Worm (Caenorhabditis elegans) whole organism, L4 larva: ENCODE results near the gene spp-22.

Experiments
- T26A8.4 ChIP-seq: fragments of 200-800 bp; sonication (Bioruptor generic); IDR thresholded peaks from 2 replicates; pipeline ENCODE4 v1.3.6; 2022; ENCODE audit warnings: missing genetic modification characterization, missing compliant biosample characterization
- Y105C5A.15 ChIP-seq: fragments of 200-800 bp; sonication (Bioruptor generic); IDR thresholded peaks from 2 replicates; pipeline ENCODE4 v1.3.6; 2022; ENCODE audit warnings: missing genetic modification characterization, missing compliant biosample characterization
- Y48G9A.11 ChIP-seq: fragments of 200-800 bp; sonication (Bioruptor generic); IDR thresholded peaks from 2 replicates; pipeline ENCODE4 v1.3.6; 2022; ENCODE audit warnings: missing genetic modification reagents, missing genetic modification characterization, missing compliant biosample characterization
- Y5F2A.4 ChIP-seq: fragments of 200-800 bp; sonication (Bioruptor generic); optimal IDR thresholded peaks from 2 replicates; lab custom pipeline; 2018; ENCODE audit warnings: mild to moderate bottlenecking, missing genetic modification characterization, missing compliant biosample characterization
- Y75B8A.6 ChIP-seq: fragments of 200-800 bp; sonication (Bioruptor generic); IDR thresholded peaks from 2 replicates; pipeline ENCODE4 v1.3.6; 2022; ENCODE audit warnings: missing genetic modification reagents, missing genetic modification characterization, missing compliant biosample characterization
- ZK546.5 ChIP-seq, 2 experiments: sonication (generic microtip); optimal IDR thresholded peaks; 2 replicates each; lab custom pipeline; 2017; ENCODE audit warnings: missing biosample characterization in 2 of 2, missing genetic modification characterization in 2 of 2
- attf-4 ChIP-seq: sonication (generic microtip); optimal IDR thresholded peaks from 3 replicates; lab custom pipeline; 2017; ENCODE audit warnings: missing biosample characterization, missing genetic modification characterization
- ceh-82 ChIP-seq: sonication (generic microtip); optimal IDR thresholded peaks from 2 replicates; lab custom pipeline; 2017; ENCODE audit warnings: missing biosample characterization, missing genetic modification characterization
- cey-2 ChIP-seq: sonication (generic microtip); optimal IDR thresholded peaks from 3 replicates; lab custom pipeline; 2017; ENCODE audit warnings: missing genetic modification characterization, mild to moderate bottlenecking, missing compliant biosample characterization, antibody characterized with exemption, borderline replicate concordance; ENCODE audit not compliant: insufficient read depth
- daf-12 ChIP-seq: fragments of 150-350 bp; optimal IDR thresholded peaks from 2 replicates; lab custom pipeline; 2014; ENCODE audit warnings: missing biosample characterization, missing genetic modification reagents, missing genetic modification characterization
- daf-8 ChIP-seq: fragments of 200-800 bp; sonication (Bioruptor generic); IDR thresholded peaks from 2 replicates; pipeline ENCODE4 v1.3.6; 2022; ENCODE audit warnings: missing genetic modification characterization, missing compliant biosample characterization
- dmd-6 ChIP-seq: fragments of 200-800 bp; sonication (Bioruptor generic); IDR thresholded peaks from 2 replicates; pipeline ENCODE4 v1.3.6; 2022; ENCODE audit warnings: missing genetic modification reagents, missing genetic modification characterization, missing compliant biosample characterization
- dmd-8 ChIP-seq: fragments of 200-800 bp; sonication (Bioruptor generic); IDR thresholded peaks from 2 replicates; pipeline ENCODE4 v1.3.6; 2022; ENCODE audit warnings: missing genetic modification characterization, missing compliant biosample characterization
- dmd-9 ChIP-seq: fragments of 200-800 bp; sonication (Bioruptor generic); IDR thresholded peaks from 2 replicates; pipeline ENCODE4 v1.3.6; 2022; ENCODE audit warnings: missing genetic modification reagents, missing genetic modification characterization, missing compliant biosample characterization
- dpl-1 ChIP-seq: fragments of 150-350 bp; optimal IDR thresholded peaks from 2 replicates; lab custom pipeline; 2014; ENCODE audit warnings: missing biosample characterization, missing genetic modification reagents, missing genetic modification characterization
- duxl-1 ChIP-seq: sonication (generic microtip); optimal IDR thresholded peaks from 2 replicates; lab custom pipeline; 2016; ENCODE audit warnings: mild to moderate bottlenecking, missing genetic modification characterization, moderate library complexity, missing compliant biosample characterization; ENCODE audit not compliant: poor library complexity
- dve-1 ChIP-seq: sonication (generic microtip); optimal IDR thresholded peaks from 2 replicates; lab custom pipeline; 2017; ENCODE audit warnings: antibody characterized with exemption, mild to moderate bottlenecking, missing genetic modification characterization, missing compliant biosample characterization; ENCODE audit not compliant: insufficient read depth
- egl-27 ChIP-seq: sonication (generic microtip); optimal IDR thresholded peaks from 3 replicates; lab custom pipeline; 2017; ENCODE audit warnings: missing biosample characterization, missing genetic modification reagents, missing genetic modification characterization
- egl-43 ChIP-seq: fragments of 200-800 bp; sonication (Bioruptor generic); IDR thresholded peaks from 2 replicates; pipeline ENCODE4 v1.3.6; 2022; ENCODE audit warnings: missing genetic modification reagents, missing genetic modification characterization, missing compliant biosample characterization
- gei-8 ChIP-seq: fragments of 200-800 bp; sonication (Bioruptor generic); optimal IDR thresholded peaks from 2 replicates; lab custom pipeline; 2018; ENCODE audit warnings: mild to moderate bottlenecking, missing genetic modification characterization, missing compliant biosample characterization
- hif-1 ChIP-seq, 2 experiments: sonication (generic microtip); optimal IDR thresholded peaks; 2 replicates each; lab custom pipeline; 2016 to 2017; ENCODE audit warnings: missing compliant biosample characterization in 2 of 2, missing genetic modification characterization in 2 of 2, missing genetic modification reagents in 2 of 2, missing genotype in 2 of 2, mild to moderate bottlenecking in 1 of 2
- hlh-11 ChIP-seq: fragments of 200-800 bp; sonication (Bioruptor generic); optimal IDR thresholded peaks from 2 replicates; lab custom pipeline; 2018; ENCODE audit warnings: mild to moderate bottlenecking, missing genetic modification characterization, missing compliant biosample characterization
- hlh-30 ChIP-seq: sonication (generic microtip); optimal IDR thresholded peaks from 2 replicates; lab custom pipeline; 2017; ENCODE audit warnings: antibody characterized with exemption, mild to moderate bottlenecking, missing genetic modification characterization, missing compliant biosample characterization; ENCODE audit not compliant: insufficient read depth
- hmg-1.1 ChIP-seq: fragments of 200-800 bp; sonication (Bioruptor generic); IDR thresholded peaks from 2 replicates; pipeline ENCODE4 v1.3.6; 2022; ENCODE audit warnings: missing genetic modification reagents, missing genetic modification characterization, missing compliant biosample characterization
- jun-1 ChIP-seq: fragments of 150-350 bp; optimal IDR thresholded peaks from 2 replicates; lab custom pipeline; 2014; ENCODE audit warnings: missing biosample characterization, missing genetic modification reagents, missing genetic modification characterization
- lin-13 ChIP-seq: fragments of 150-350 bp; optimal IDR thresholded peaks from 2 replicates; lab custom pipeline; 2014; ENCODE audit warnings: missing biosample characterization, missing genetic modification reagents, missing genetic modification characterization
- lin-15B ChIP-seq: fragments of 150-350 bp; sonication (generic microtip); optimal IDR thresholded peaks from 3 replicates; lab custom pipeline; 2014; ENCODE audit warnings: missing biosample characterization, missing genetic modification characterization
- lin-29 ChIP-seq: fragments of 200-800 bp; sonication (Bioruptor generic); IDR thresholded peaks from 2 replicates; pipeline ENCODE4 v1.3.6; 2022; ENCODE audit warnings: missing genetic modification reagents, missing genetic modification characterization, missing compliant biosample characterization
- lin-38 ChIP-seq: fragments of 200-800 bp; sonication (Bioruptor generic); IDR thresholded peaks from 2 replicates; pipeline ENCODE4 v1.3.6; 2022; ENCODE audit warnings: missing genetic modification reagents, missing genetic modification characterization, missing compliant biosample characterization
- lin-39 ChIP-seq: fragments of 150-350 bp; optimal IDR thresholded peaks from 2 replicates; lab custom pipeline; 2014; ENCODE audit warnings: missing biosample characterization, missing genetic modification reagents, missing genetic modification characterization
- madf-9 ChIP-seq: fragments of 200-800 bp; sonication (Bioruptor generic); conservative IDR thresholded peaks from 2 replicates; pipeline ENCODE4 v1.3.6; 2022; ENCODE audit warnings: missing genetic modification reagents, missing genetic modification characterization, missing compliant biosample characterization
- mdt-29 ChIP-seq: fragments of 200-800 bp; sonication (Bioruptor generic); IDR thresholded peaks from 2 replicates; pipeline ENCODE4 v1.3.6; 2022; ENCODE audit warnings: missing genetic modification reagents, missing genetic modification characterization, missing compliant biosample characterization
- mep-1 ChIP-seq: fragments of 150-350 bp; sonication (generic microtip); optimal IDR thresholded peaks from 3 replicates; lab custom pipeline; 2014; ENCODE audit warnings: missing biosample characterization, missing genetic modification characterization
- mxl-2 ChIP-seq: fragments of 200-800 bp; sonication (Bioruptor generic); conservative IDR thresholded peaks from 2 replicates; pipeline ENCODE4 v1.3.6; 2022; ENCODE audit warnings: missing genetic modification reagents, missing genetic modification characterization, missing compliant biosample characterization
- mxl-3 ChIP-seq: fragments of 200-800 bp; sonication (Bioruptor generic); optimal IDR thresholded peaks from 2 replicates; lab custom pipeline; 2018; ENCODE audit warnings: mild to moderate bottlenecking, missing genetic modification characterization, missing compliant biosample characterization
- nhr-10 ChIP-seq: fragments of 150-350 bp; optimal IDR thresholded peaks from 2 replicates; lab custom pipeline; 2014; ENCODE audit warnings: missing biosample characterization, missing genetic modification characterization
- nhr-237 ChIP-seq: sonication (generic microtip); optimal IDR thresholded peaks from 2 replicates; lab custom pipeline; 2017; ENCODE audit warnings: missing biosample characterization, missing genetic modification characterization
- nhr-28 ChIP-seq: fragments of 150-350 bp; optimal IDR thresholded peaks from 2 replicates; lab custom pipeline; 2014; ENCODE audit warnings: missing biosample characterization, missing genetic modification characterization
- nhr-6 ChIP-seq: fragments of 150-350 bp; optimal IDR thresholded peaks from 2 replicates; lab custom pipeline; 2014; ENCODE audit warnings: missing biosample characterization, missing genetic modification characterization
- nhr-76 ChIP-seq: fragments of 150-350 bp; optimal IDR thresholded peaks from 2 replicates; lab custom pipeline; 2014; ENCODE audit warnings: missing biosample characterization, missing genetic modification characterization
- nhr-77 ChIP-seq: fragments of 150-350 bp; optimal IDR thresholded peaks from 2 replicates; lab custom pipeline; 2014; ENCODE audit warnings: missing biosample characterization, missing genetic modification characterization
- php-3 ChIP-seq: fragments of 200-800 bp; sonication (Bioruptor generic); IDR thresholded peaks from 2 replicates; pipeline ENCODE4 v1.3.6; 2022; ENCODE audit warnings: missing genetic modification reagents, missing genetic modification characterization, missing compliant biosample characterization
- saeg-2 ChIP-seq: fragments of 200-800 bp; sonication (Bioruptor generic); IDR thresholded peaks from 2 replicates; pipeline ENCODE4 v1.3.6; 2022; ENCODE audit warnings: missing genetic modification reagents, missing genetic modification characterization, missing compliant biosample characterization
- sdz-12 ChIP-seq: fragments of 200-800 bp; sonication (Bioruptor generic); optimal IDR thresholded peaks from 2 replicates; lab custom pipeline; 2018; ENCODE audit warnings: mild to moderate bottlenecking, missing genetic modification characterization, missing compliant biosample characterization
- spr-1 ChIP-seq: sonication (generic microtip); optimal IDR thresholded peaks from 2 replicates; lab custom pipeline; 2016; ENCODE audit warnings: mild to moderate bottlenecking, missing genetic modification characterization, missing compliant biosample characterization
- tag-97 ChIP-seq: fragments of 200-800 bp; sonication (Bioruptor generic); IDR thresholded peaks from 2 replicates; pipeline ENCODE4 v1.3.6; 2022; ENCODE audit warnings: missing genetic modification characterization, missing compliant biosample characterization
- unc-130 ChIP-seq: sonication (generic microtip); optimal IDR thresholded peaks from 2 replicates; lab custom pipeline; 2016; ENCODE audit warnings: missing genetic modification reagents, missing genetic modification characterization, missing compliant biosample characterization
- vab-7 ChIP-seq: fragments of 200-800 bp; sonication (Bioruptor generic); IDR thresholded peaks from 2 replicates; pipeline ENCODE4 v1.3.6; 2022; ENCODE audit warnings: missing genetic modification reagents, missing genetic modification characterization, missing compliant biosample characterization
- zip-11 ChIP-seq: fragments of 200-800 bp; sonication (Bioruptor generic); IDR thresholded peaks from 2 replicates; pipeline ENCODE4 v1.3.6; 2022; ENCODE audit warnings: missing genetic modification characterization, missing compliant biosample characterization

The spp-22 gene

DNA sequence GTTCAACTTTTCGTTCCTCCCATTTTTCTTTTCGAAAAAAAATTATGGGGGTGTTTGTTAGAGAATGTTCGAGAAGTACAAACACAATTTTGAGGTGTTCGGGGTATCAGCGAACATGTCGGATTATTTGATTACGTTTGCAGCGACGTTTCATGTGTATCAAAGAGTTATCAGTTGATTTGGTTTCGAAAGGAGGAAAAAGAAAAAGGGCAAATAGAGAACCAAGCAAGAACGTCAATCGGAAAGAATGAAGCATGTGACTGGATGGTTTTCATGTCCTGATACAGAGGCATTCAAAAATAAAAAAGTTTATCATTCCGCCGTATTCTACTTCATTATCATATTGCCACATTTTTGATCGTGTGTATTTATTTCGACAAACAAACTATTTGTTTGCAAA lies 33.3 kb downstream of the spp-22 start (continued):
- peak; percentile 94 for TF ChIP-seq dmd-6
- TF ChIP-seq dmd-8 (GFP tag; lab: Robert Waterston, UW) = no peak
- no peak for TF ChIP-seq nhr-76 (tag; lab: Kevin White, UChicago)
- TF ChIP-seq vab-7 (GFP tag; lab: Robert Waterston, UW) = no peak
- no peak for TF ChIP-seq madf-9 (GFP tag; lab: Robert Waterston, UW)
- no peak for TF ChIP-seq lin-13
- peak; percentile 87 for TF ChIP-seq php-3 (GFP tag; lab: Robert Waterston, UW)
- no peak for TF ChIP-seq spr-1 (tag; lab: Kevin White, UChicago)
- peak; percentile 2 for TF ChIP-seq dpl-1
- TF ChIP-seq mxl-2 (GFP tag; lab: Robert Waterston, UW) = 0 out of 2 replicates have a peak, but pooled peaks have one; percentile 26
- TF ChIP-seq saeg-2 (GFP tag; lab: Robert Waterston, UW) = 0 out of 2 replicates have a peak, but pooled peaks have one; percentile 8
- peak in 1 of 2 experiments; percentile 25 for TF ChIP-seq hif-1 (tag; optimal IDR thresholded peaks at IDR 0.05; lab: Kevin White, UChicago)
- TF ChIP-seq duxl-1 = no peak
- no peak for TF ChIP-seq attf-4 (tag; lab: Kevin White, UChicago)
- TF ChIP-seq ceh-82 (tag; lab: Kevin White, UChicago) = no peak
- peak; percentile 31 for TF ChIP-seq mep-1 (tag; lab: Kevin White, UChicago)
- no peak for TF ChIP-seq lin-15B (tag; lab: Kevin White, UChicago)
- TF ChIP-seq lin-29 (GFP tag; lab: Robert Waterston, UW) = no peak
- TF ChIP-seq zip-11 (GFP tag; lab: Robert Waterston, UW) = no peak
- TF ChIP-seq nhr-237 (tag; lab: Kevin White, UChicago) = no peak
- TF ChIP-seq tag-97 = no peak
- no peak for TF ChIP-seq egl-43 (GFP tag; lab: Robert Waterston, UW)
- TF ChIP-seq gei-8 (GFP tag; lab: Kevin White, UChicago) = no peak
- peak; percentile 86 for TF ChIP-seq nhr-28 (tag; lab: Kevin White, UChicago)
- TF ChIP-seq unc-130 (GFP tag; lab: Kevin White, UChicago) = no peak
- peak; percentile 76 for TF ChIP-seq hlh-30 (tag; lab: Kevin White, UChicago)
- no peak for TF ChIP-seq Y48G9A.11 (GFP tag; lab: Robert Waterston, UW)

DNA sequence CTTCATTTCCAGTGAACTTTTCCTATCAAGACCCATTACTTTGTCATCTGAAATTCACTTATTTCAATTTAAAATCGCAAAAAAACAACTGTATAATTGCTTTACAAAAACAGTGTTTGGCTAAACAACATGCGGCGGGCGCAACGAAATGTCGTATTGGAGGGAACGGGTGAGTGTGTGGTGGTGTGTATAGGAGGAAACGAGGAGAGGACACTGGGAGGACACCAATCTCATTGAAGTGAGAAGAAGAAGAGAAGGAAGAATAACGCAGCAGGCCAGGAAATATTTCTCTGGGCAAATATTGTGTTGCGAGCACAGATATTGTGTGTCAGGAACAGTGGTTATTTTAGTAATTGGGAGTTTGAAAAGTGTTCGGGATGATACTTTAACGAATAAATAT lies 43.1 kb downstream of the spp-22 start, which contains the start of gene F46H5.4:
F46H5.4 (minus strand) TSS at position 53 of the 400 bp plus-strand sequence.
- no peak for TF ChIP-seq nhr-77
- TF ChIP-seq hmg-1.1 (GFP tag; lab: Robert Waterston, UW) = peak; percentile 60
- no peak for TF ChIP-seq T26A8.4 (GFP tag; lab: Robert Waterston, UW)
- no peak for TF ChIP-seq lin-13
- no peak for TF ChIP-seq nhr-76 (tag; lab: Kevin White, UChicago)
- no peak for TF ChIP-seq attf-4 (tag; lab: Kevin White, UChicago)
- TF ChIP-seq lin-38 = no peak
- TF ChIP-seq Y5F2A.4 = no peak
- no peak for TF ChIP-seq daf-8 (GFP tag; lab: Robert Waterston, UW)
- no peak for TF ChIP-seq vab-7 (GFP tag; lab: Robert Waterston, UW)
- peak; percentile 25 for TF ChIP-seq hlh-11 (tag; lab: Kevin White, UChicago)
- TF ChIP-seq Y105C5A.15 = no peak
- no peak for TF ChIP-seq egl-43 (GFP tag; lab: Robert Waterston, UW)
- no peak for TF ChIP-seq jun-1 (tag; lab: Kevin White, UChicago)
- no peak for TF ChIP-seq egl-27 (tag; lab: Kevin White, UChicago)
- no peak for TF ChIP-seq lin-39 (tag; lab: Kevin White, UChicago)
- no peak for TF ChIP-seq daf-12 (tag; lab: Kevin White, UChicago)
- TF ChIP-seq mxl-3 (GFP tag; lab: Kevin White, UChicago) = peak; percentile 18
- TF ChIP-seq dve-1 (tag; lab: Kevin White, UChicago) = peak; percentile 12
- TF ChIP-seq dmd-9 (GFP tag; lab: Robert Waterston, UW) = no peak
- TF ChIP-seq sdz-12 (GFP tag; lab: Kevin White, UChicago) = no peak
- TF ChIP-seq nhr-10 (tag; lab: Kevin White, UChicago) = no peak
- no peak for TF ChIP-seq mdt-29 (GFP tag; lab: Robert Waterston, UW)
- TF ChIP-seq nhr-28 (tag; lab: Kevin White, UChicago) = peak; percentile 29
- no peak for TF ChIP-seq mep-1 (tag; lab: Kevin White, UChicago)
- TF ChIP-seq dmd-8 (GFP tag; lab: Robert Waterston, UW) = no peak
- peak; percentile 4 for TF ChIP-seq nhr-6 (tag; lab: Kevin White, UChicago)
- TF ChIP-seq cey-2 = no peak
- TF ChIP-seq ZK546.5 (tag; optimal IDR thresholded peaks at IDR 0.05; lab: Kevin White, UChicago) = no peak
- TF ChIP-seq hif-1 (tag; optimal IDR thresholded peaks at IDR 0.05; lab: Kevin White, UChicago) = no peak
- no peak for TF ChIP-seq Y75B8A.6 (GFP tag; lab: Robert Waterston, UW)
